Fruit fly (Drosophila melanogaster) whole organism, adult: Measurements from ENCODE around the gene fmt.

Experiments used
- CG11617 ChIP-seq: fragments of 200-800 bp; sonication (Bioruptor generic); optimal IDR thresholded peaks from 2 replicates; lab custom pipeline; 2017; ENCODE audit warnings: mild to moderate bottlenecking, missing biosample characterization, missing genetic modification reagents, missing genetic modification characterization
- CG14711 ChIP-seq: fragments of 200-800 bp; sonication (Bioruptor generic); optimal IDR thresholded peaks from 2 replicates; lab custom pipeline; 2018; ENCODE audit warnings: missing biosample characterization, mild to moderate bottlenecking, missing genetic modification characterization, moderate library complexity
- ovo ChIP-seq: fragments of 200-800 bp; sonication (Bioruptor generic); optimal IDR thresholded peaks from 2 replicates; lab custom pipeline; 2016; ENCODE audit warnings: missing biosample characterization, missing genetic modification characterization

DNA sequence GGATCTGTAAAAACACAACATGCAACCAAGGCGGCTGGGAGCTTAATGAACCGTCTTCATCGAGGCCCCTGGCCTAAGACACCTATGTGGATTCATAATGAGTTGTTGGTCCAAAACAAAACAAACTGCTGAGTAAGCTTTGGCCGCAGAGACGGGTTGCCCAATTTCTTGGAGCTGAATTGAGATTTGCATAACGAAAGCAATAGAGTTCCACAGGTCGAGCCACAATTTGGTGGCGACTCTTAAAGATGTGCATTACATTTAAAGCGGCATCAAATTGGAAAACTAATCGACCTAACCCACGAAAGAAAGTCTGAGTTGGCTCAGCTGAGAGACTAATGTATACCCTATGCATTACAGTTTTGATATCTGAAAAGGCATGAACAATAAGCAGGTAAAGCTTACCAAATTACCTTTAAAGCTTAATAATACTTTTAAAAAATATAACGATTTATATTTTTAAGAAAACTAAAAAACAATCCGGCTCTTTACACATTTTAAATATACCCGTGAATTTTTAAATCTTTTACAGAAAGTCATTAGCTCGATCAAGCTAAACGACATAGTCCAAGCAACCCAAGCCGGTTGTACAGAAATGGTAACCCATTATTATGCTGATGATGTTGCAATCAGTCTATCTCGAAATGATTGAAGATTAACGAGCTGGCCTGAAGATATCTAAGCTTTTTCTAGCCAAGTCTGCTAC, 16.2 kb downstream of the fmt start, which contains the start of gene CG13297:
- TF ChIP-seq CG14711 (tag; lab: Kevin White, UChicago) (no peak), ovo (no peak), CG11617 (GFP tag; lab: Kevin White, UChicago) (no peak)
